Worm (Caenorhabditis elegans) whole organism, L1 larva: ENCODE data around the gene C05D2.8.
A peak's percentile ranks its signal among the peaks of the same experiment; 100 is the strongest.

Experiments
- C04F5.9 ChIP-seq: sonication (generic microtip); optimal IDR thresholded peaks from 2 replicates; lab custom pipeline; 2016; ENCODE audit warnings: missing genetic modification characterization, missing compliant biosample characterization
- C34B4.2 ChIP-seq: sonication (generic microtip); optimal IDR thresholded peaks from 2 replicates; lab custom pipeline; 2017; ENCODE audit warnings: mild to moderate bottlenecking, missing genetic modification characterization, missing compliant biosample characterization
- F16B12.6 ChIP-seq: fragments of 150-350 bp; optimal IDR thresholded peaks from 2 replicates; lab custom pipeline; 2014; ENCODE audit warnings: missing biosample characterization, missing genetic modification characterization
- Y116A8C.19 ChIP-seq: sonication (generic microtip); optimal IDR thresholded peaks from 2 replicates; lab custom pipeline; 2016; ENCODE audit warnings: missing compliant biosample characterization, missing genetic modification characterization, borderline replicate concordance
- aha-1 ChIP-seq: fragments of 150-350 bp; optimal IDR thresholded peaks from 2 replicates; lab custom pipeline; 2014; ENCODE audit warnings: missing biosample characterization, missing genetic modification characterization
- alr-1 ChIP-seq: fragments of 200-800 bp; sonication (Bioruptor generic); optimal IDR thresholded peaks from 2 replicates; lab custom pipeline; 2018; ENCODE audit warnings: borderline replicate concordance, mild to moderate bottlenecking, missing genetic modification characterization, missing compliant biosample characterization
- ceh-63 ChIP-seq: fragments of 200-800 bp; sonication (Bioruptor generic); optimal IDR thresholded peaks from 2 replicates; lab custom pipeline; 2018; ENCODE audit warnings: mild to moderate bottlenecking, missing genetic modification characterization, missing compliant biosample characterization
- ceh-8 ChIP-seq: fragments of 200-800 bp; sonication (Bioruptor generic); optimal IDR thresholded peaks from 2 replicates; lab custom pipeline; 2018; ENCODE audit warnings: mild to moderate bottlenecking, missing genetic modification characterization, moderate library complexity, missing compliant biosample characterization
- ceh-82 ChIP-seq, 3 experiments: fragments of 150-350 bp in 1 of 3; sonication (generic microtip) in 2 of 3; optimal IDR thresholded peaks; 2 replicates each; lab custom pipeline; 2014 to 2017; ENCODE audit warnings: missing biosample characterization in 3 of 3, missing genetic modification characterization in 3 of 3
- dsc-1 ChIP-seq: sonication (generic microtip); optimal IDR thresholded peaks from 2 replicates; lab custom pipeline; 2016; ENCODE audit warnings: mild to moderate bottlenecking, missing genetic modification characterization, missing compliant biosample characterization
- efl-1 ChIP-seq, 4 experiments: fragments of 150-350 bp; optimal IDR thresholded peaks in 3 of 4; peaks in 1 of 4; 1 replicate in 1 of 4; 2 replicates in 3 of 4; lab custom pipeline; 2014; ENCODE audit warnings: missing biosample characterization in 2 of 4, missing genetic modification characterization in 2 of 4, missing genetic modification reagents in 2 of 4
- efl-3 ChIP-seq: fragments of 200-800 bp; sonication (Bioruptor generic); optimal IDR thresholded peaks from 2 replicates; lab custom pipeline; 2018; ENCODE audit warnings: mild to moderate bottlenecking, missing genetic modification characterization, missing compliant biosample characterization
- egl-13 ChIP-seq: sonication (generic microtip); optimal IDR thresholded peaks from 2 replicates; lab custom pipeline; 2016; ENCODE audit warnings: missing genotype, missing genetic modification reagents, missing genetic modification characterization, missing compliant biosample characterization
- fkh-8 ChIP-seq: sonication (generic microtip); optimal IDR thresholded peaks from 2 replicates; lab custom pipeline; 2016; ENCODE audit warnings: mild to moderate bottlenecking, missing genetic modification characterization, missing compliant biosample characterization
- grh-1 ChIP-seq: fragments of 200-800 bp; sonication (Bioruptor generic); IDR thresholded peaks from 2 replicates; pipeline ENCODE4 v1.3.6; 2022; ENCODE audit warnings: missing genetic modification reagents, missing genetic modification characterization, missing compliant biosample characterization
- hlh-17 ChIP-seq: fragments of 200-800 bp; sonication (Bioruptor generic); optimal IDR thresholded peaks from 2 replicates; lab custom pipeline; 2018; ENCODE audit warnings: missing genetic modification characterization, mild to moderate bottlenecking, missing compliant biosample characterization, moderate library complexity, borderline replicate concordance
- hlh-4 ChIP-seq: sonication (generic microtip); optimal IDR thresholded peaks from 2 replicates; lab custom pipeline; 2016; ENCODE audit warnings: mild to moderate bottlenecking, missing genetic modification characterization, missing compliant biosample characterization
- irx-1 ChIP-seq: sonication (generic microtip); optimal IDR thresholded peaks from 2 replicates; lab custom pipeline; 2016; ENCODE audit warnings: missing genetic modification characterization, missing compliant biosample characterization
- isw-1 ChIP-seq: fragments of 200-800 bp; sonication (Bioruptor generic); IDR thresholded peaks from 2 replicates; pipeline ENCODE4 v1.3.6; 2022; ENCODE audit warnings: missing genetic modification characterization, missing compliant biosample characterization
- jun-1 ChIP-seq: fragments of 150-350 bp; optimal IDR thresholded peaks from 2 replicates; lab custom pipeline; 2014; ENCODE audit warnings: missing biosample characterization, missing genetic modification reagents, missing genetic modification characterization
- lin-14 ChIP-seq: fragments of 200-800 bp; sonication (Bioruptor generic); optimal IDR thresholded peaks from 2 replicates; lab custom pipeline; 2018; ENCODE audit warnings: mild to moderate bottlenecking, missing genetic modification characterization, moderate library complexity, missing compliant biosample characterization
- lin-15B ChIP-seq: fragments of 150-350 bp; sonication (generic microtip); optimal IDR thresholded peaks from 3 replicates; lab custom pipeline; 2014; ENCODE audit warnings: missing biosample characterization, missing genetic modification characterization
- lir-3 ChIP-seq: sonication (generic microtip); optimal IDR thresholded peaks from 2 replicates; lab custom pipeline; 2016; ENCODE audit warnings: mild to moderate bottlenecking, missing genetic modification characterization, moderate library complexity, missing compliant biosample characterization; ENCODE audit not compliant: poor library complexity
- mab-9 ChIP-seq: fragments of 200-800 bp; sonication (Bioruptor generic); IDR thresholded peaks from 2 replicates; pipeline ENCODE4 v1.3.6; 2022; ENCODE audit warnings: missing genetic modification reagents, missing genetic modification characterization, missing compliant biosample characterization
- mdl-1 ChIP-seq, 2 experiments: fragments of 150-350 bp; optimal IDR thresholded peaks; 2 replicates each; lab custom pipeline; 2014 to 2017; ENCODE audit warnings: missing biosample characterization in 2 of 2, missing genetic modification characterization in 2 of 2, inconsistent platforms in 1 of 2
- mef-2 ChIP-seq: fragments of 150-350 bp; optimal IDR thresholded peaks from 2 replicates; lab custom pipeline; 2014; ENCODE audit warnings: missing biosample characterization, missing genetic modification characterization
- mep-1 ChIP-seq: fragments of 150-350 bp; optimal IDR thresholded peaks from 2 replicates; lab custom pipeline; 2014; ENCODE audit warnings: missing biosample characterization, missing genetic modification characterization
- nhr-19 ChIP-seq: fragments of 200-800 bp; sonication (Bioruptor generic); conservative IDR thresholded peaks from 2 replicates; pipeline ENCODE4 v1.3.6; 2022; ENCODE audit warnings: missing genetic modification characterization, missing compliant biosample characterization
- nhr-20 ChIP-seq: sonication (generic microtip); optimal IDR thresholded peaks from 2 replicates; lab custom pipeline; 2016; ENCODE audit warnings: mild to moderate bottlenecking, missing genetic modification characterization, missing compliant biosample characterization
- nhr-47 ChIP-seq: sonication (generic microtip); optimal IDR thresholded peaks from 2 replicates; lab custom pipeline; 2016; ENCODE audit warnings: mild to moderate bottlenecking, missing genetic modification characterization, moderate library complexity, missing compliant biosample characterization
- nhr-71 ChIP-seq: sonication (generic microtip); optimal IDR thresholded peaks from 2 replicates; lab custom pipeline; 2016; ENCODE audit warnings: mild to moderate bottlenecking, missing genetic modification characterization, moderate library complexity, missing compliant biosample characterization
- nhr-76 ChIP-seq: sonication (generic microtip); optimal IDR thresholded peaks from 2 replicates; lab custom pipeline; 2017; ENCODE audit warnings: missing biosample characterization, missing genetic modification characterization
- nhr-84 ChIP-seq: sonication (generic microtip); optimal IDR thresholded peaks from 2 replicates; lab custom pipeline; 2017; ENCODE audit warnings: missing biosample characterization, missing genetic modification characterization
- nhr-85 ChIP-seq: sonication (generic microtip); peaks from one replicate; lab custom pipeline; 2016; ENCODE audit warnings: missing genetic modification characterization, inconsistent platforms, missing compliant biosample characterization
- nhr-90 ChIP-seq: sonication (generic microtip); optimal IDR thresholded peaks from 2 replicates; lab custom pipeline; 2016; ENCODE audit warnings: mild to moderate bottlenecking, missing genetic modification characterization, missing compliant biosample characterization; ENCODE audit not compliant: poor library complexity
- pag-3 ChIP-seq: sonication (generic microtip); optimal IDR thresholded peaks from 2 replicates; lab custom pipeline; 2017; ENCODE audit warnings: missing genetic modification characterization, mild to moderate bottlenecking, missing compliant biosample characterization, antibody characterized with exemption, borderline replicate concordance; ENCODE audit not compliant: insufficient read depth
- rnt-1 ChIP-seq: sonication (generic microtip); optimal IDR thresholded peaks from 2 replicates; lab custom pipeline; 2016; ENCODE audit warnings: mild to moderate bottlenecking, missing genetic modification characterization, moderate library complexity, missing compliant biosample characterization
- skn-1 ChIP-seq: fragments of 150-350 bp; optimal IDR thresholded peaks from 2 replicates; lab custom pipeline; 2014; ENCODE audit warnings: missing biosample characterization, missing genetic modification characterization
- snpc-4 ChIP-seq: fragments of 150-350 bp; optimal IDR thresholded peaks from 2 replicates; lab custom pipeline; 2014; ENCODE audit warnings: missing biosample characterization, missing genetic modification characterization
- snu-23 ChIP-seq: sonication (generic microtip); optimal IDR thresholded peaks from 2 replicates; lab custom pipeline; 2016; ENCODE audit warnings: missing genetic modification characterization, missing compliant biosample characterization
- sox-4 ChIP-seq: sonication (generic microtip); optimal IDR thresholded peaks from 2 replicates; lab custom pipeline; 2016; ENCODE audit warnings: missing genetic modification characterization, missing compliant biosample characterization
- sptf-1 ChIP-seq: fragments of 150-350 bp; optimal IDR thresholded peaks from 2 replicates; lab custom pipeline; 2014; ENCODE audit warnings: missing biosample characterization, missing genetic modification characterization
- sup-37 ChIP-seq: fragments of 200-800 bp; sonication (Bioruptor generic); optimal IDR thresholded peaks from 2 replicates; lab custom pipeline; 2018; ENCODE audit warnings: mild to moderate bottlenecking, missing genetic modification characterization, missing compliant biosample characterization
- tbx-2 ChIP-seq: sonication (generic microtip); optimal IDR thresholded peaks from 2 replicates; lab custom pipeline; 2016; ENCODE audit warnings: missing genetic modification characterization, missing compliant biosample characterization
- unc-30 ChIP-seq: sonication (generic microtip); optimal IDR thresholded peaks from 2 replicates; lab custom pipeline; 2017; ENCODE audit warnings: missing biosample characterization, missing genetic modification characterization
- unc-98 ChIP-seq: fragments of 200-800 bp; sonication (Bioruptor generic); IDR thresholded peaks from 2 replicates; pipeline ENCODE4 v1.3.6; 2022; ENCODE audit warnings: missing genetic modification characterization, missing compliant biosample characterization
- zip-4 ChIP-seq: fragments of 200-800 bp; sonication (Bioruptor generic); optimal IDR thresholded peaks from 2 replicates; lab custom pipeline; 2018; ENCODE audit warnings: mild to moderate bottlenecking, missing genetic modification characterization, moderate library complexity, missing compliant biosample characterization
- ztf-4 ChIP-seq: fragments of 150-350 bp; optimal IDR thresholded peaks from 2 replicates; lab custom pipeline; 2014; ENCODE audit warnings: missing biosample characterization, missing genetic modification characterization

Gene C05D2.8

DNA sequence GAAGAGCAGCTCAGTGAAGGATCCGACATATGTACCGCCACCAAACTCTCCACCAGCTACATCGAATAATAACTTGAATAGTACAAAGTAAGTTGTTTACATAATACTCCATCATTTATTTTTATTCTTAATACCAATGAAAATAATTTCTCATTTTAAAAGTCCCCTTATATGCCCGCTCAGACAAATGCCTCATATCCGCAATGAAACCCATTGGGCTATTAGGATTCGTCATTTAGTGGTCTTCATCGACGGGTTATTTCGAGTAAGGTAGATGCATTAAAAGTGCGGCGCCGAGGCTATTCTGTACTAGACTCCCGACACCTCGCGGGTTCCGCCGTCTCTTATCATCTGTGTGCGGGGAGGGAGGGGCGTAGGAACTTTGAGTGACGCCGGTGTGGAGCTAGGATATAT, 43.6 kb upstream of the C05D2.8 start (continued):
- TF ChIP-seq hlh-17 (GFP tag; lab: Kevin White, UChicago): no peak

DNA sequence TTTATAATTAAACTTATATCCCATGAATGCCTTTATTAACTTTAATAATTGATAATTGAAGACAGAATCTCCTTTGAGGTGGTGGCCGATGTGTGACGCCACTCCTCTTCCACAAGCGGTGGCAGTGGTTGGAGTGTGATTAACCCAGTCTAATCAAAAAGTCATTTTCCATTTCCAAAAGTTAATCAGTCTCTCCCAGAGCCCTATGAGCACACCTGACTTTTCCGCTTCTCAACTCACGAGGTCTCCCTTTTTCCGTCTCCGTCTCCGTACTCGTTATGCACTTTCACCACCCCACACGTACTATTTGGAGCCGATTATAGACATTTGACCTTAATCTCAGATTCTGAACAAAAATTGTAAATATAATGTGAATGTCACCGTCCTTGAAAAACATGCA, 32.5 kb upstream of the C05D2.8 start:
- peak; percentile 5 for TF ChIP-seq lin-14 (GFP tag; lab: Kevin White, UChicago)
- peak; percentile 56 for TF ChIP-seq fkh-8 (tag; lab: Kevin White, UChicago)
- TF ChIP-seq nhr-85 (tag; lab: Kevin White, UChicago): peak; percentile 46
- no peak for TF ChIP-seq ceh-82 (tag; optimal IDR thresholded peaks at IDR 0.05; lab: Kevin White, UChicago)
- TF ChIP-seq dsc-1 (tag; lab: Kevin White, UChicago): peak; percentile 19
- TF ChIP-seq alr-1 (tag; lab: Kevin White, UChicago): no peak
- no peak for TF ChIP-seq efl-1 (optimal IDR thresholded peaks at IDR 0.05; lab: Kevin White, UChicago)
- TF ChIP-seq efl-1 (GFP tag; optimal IDR thresholded peaks at IDR 0.05 in 1 of 2; lab: Kevin White, UChicago): peak in 1 of 2 experiments; percentile 49
- TF ChIP-seq ceh-8 (GFP tag; lab: Kevin White, UChicago): peak; percentile 2
- no peak for TF ChIP-seq zip-4
- TF ChIP-seq nhr-71: peak; percentile 21

DNA sequence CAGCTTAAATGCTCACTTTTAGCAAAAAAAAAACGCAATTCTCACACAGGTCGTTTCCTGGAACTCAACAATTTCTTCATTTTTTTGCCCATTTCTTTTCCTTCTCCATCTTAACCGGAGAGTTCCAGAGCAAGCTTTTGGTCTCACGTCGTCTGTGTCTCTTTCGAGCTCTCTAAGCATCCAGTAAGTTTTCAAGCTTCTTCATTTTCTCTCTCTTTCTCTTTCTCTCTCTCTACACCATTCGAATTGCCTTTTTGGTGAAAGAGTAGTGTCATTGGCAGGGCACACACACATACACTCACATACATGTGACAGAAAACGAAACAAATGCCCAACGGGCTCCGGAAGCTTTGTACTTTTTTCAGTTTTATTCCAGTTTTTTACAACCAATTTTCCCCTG, 29.7 kb upstream of the C05D2.8 start:
- TF ChIP-seq ztf-4 (tag; lab: Kevin White, UChicago): no peak
- TF ChIP-seq F16B12.6 (tag; lab: Kevin White, UChicago): no peak
- TF ChIP-seq rnt-1 (tag; lab: Kevin White, UChicago): peak; percentile 16
- peak; percentile 57 for TF ChIP-seq egl-13 (tag; lab: Kevin White, UChicago)
- TF ChIP-seq mef-2 (tag; lab: Kevin White, UChicago): peak; percentile 34
- no peak for TF ChIP-seq C04F5.9 (tag; lab: Kevin White, UChicago)
- TF ChIP-seq nhr-76 (tag; lab: Kevin White, UChicago): no peak
- TF ChIP-seq ceh-63 (GFP tag; lab: Kevin White, UChicago): no peak
- TF ChIP-seq nhr-90 (tag; lab: Kevin White, UChicago): no peak
- TF ChIP-seq mep-1 (tag; lab: Kevin White, UChicago): peak; percentile 15
- no peak for TF ChIP-seq aha-1 (tag; lab: Kevin White, UChicago)
- no peak for TF ChIP-seq efl-3 (GFP tag; lab: Kevin White, UChicago)
- TF ChIP-seq skn-1 (tag; lab: Kevin White, UChicago): no peak
- no peak for TF ChIP-seq pag-3 (tag; lab: Kevin White, UChicago)
- no peak for TF ChIP-seq unc-98
- TF ChIP-seq nhr-84: no peak
- no peak for TF ChIP-seq Y116A8C.19 (tag; lab: Kevin White, UChicago)
- peak; percentile 2 for TF ChIP-seq lir-3 (tag; lab: Kevin White, UChicago)
- no peak for TF ChIP-seq jun-1 (tag; lab: Kevin White, UChicago)
- TF ChIP-seq snpc-4 (tag; lab: Kevin White, UChicago): peak; percentile 13
- no peak for TF ChIP-seq grh-1
- TF ChIP-seq lin-15B: no peak
- peak; percentile 34 to 53 for TF ChIP-seq efl-1 (optimal IDR thresholded peaks at IDR 0.05; lab: Kevin White, UChicago)
- TF ChIP-seq efl-1 (GFP tag; optimal IDR thresholded peaks at IDR 0.05 in 1 of 2; lab: Kevin White, UChicago): peak in 1 of 2 experiments; percentile 6
- TF ChIP-seq nhr-19 (GFP tag; lab: Robert Waterston, UW): no peak
- TF ChIP-seq sup-37 (GFP tag; lab: Kevin White, UChicago): no peak
- no peak for TF ChIP-seq C34B4.2 (tag; lab: Kevin White, UChicago)
- TF ChIP-seq sptf-1 (tag; lab: Kevin White, UChicago): no peak
- no peak for TF ChIP-seq unc-30 (tag; lab: Kevin White, UChicago)
- TF ChIP-seq nhr-71: peak; percentile 78
- TF ChIP-seq sox-4 (tag; lab: Kevin White, UChicago): no peak
- no peak for TF ChIP-seq hlh-4
- no peak for TF ChIP-seq irx-1
- no peak for TF ChIP-seq mab-9
- no peak for TF ChIP-seq nhr-20 (tag; lab: Kevin White, UChicago)
- peak; percentile 74 for TF ChIP-seq nhr-47 (tag; lab: Kevin White, UChicago)
- TF ChIP-seq mdl-1 (tag; optimal IDR thresholded peaks at IDR 0.05; lab: Kevin White, UChicago): no peak
- no peak for TF ChIP-seq nhr-85 (tag; lab: Kevin White, UChicago)
- TF ChIP-seq snu-23 (GFP tag; lab: Kevin White, UChicago): peak; percentile 51
- TF ChIP-seq fkh-8 (tag; lab: Kevin White, UChicago): peak; percentile 94
- TF ChIP-seq isw-1 (GFP tag; lab: Robert Waterston, UW): peak; percentile 27
- TF ChIP-seq tbx-2 (tag; lab: Kevin White, UChicago): peak; percentile 38
